Fruit fly (Drosophila melanogaster): ENCODE data around the gene Prosbeta7.

Gene Prosbeta7

DNA sequence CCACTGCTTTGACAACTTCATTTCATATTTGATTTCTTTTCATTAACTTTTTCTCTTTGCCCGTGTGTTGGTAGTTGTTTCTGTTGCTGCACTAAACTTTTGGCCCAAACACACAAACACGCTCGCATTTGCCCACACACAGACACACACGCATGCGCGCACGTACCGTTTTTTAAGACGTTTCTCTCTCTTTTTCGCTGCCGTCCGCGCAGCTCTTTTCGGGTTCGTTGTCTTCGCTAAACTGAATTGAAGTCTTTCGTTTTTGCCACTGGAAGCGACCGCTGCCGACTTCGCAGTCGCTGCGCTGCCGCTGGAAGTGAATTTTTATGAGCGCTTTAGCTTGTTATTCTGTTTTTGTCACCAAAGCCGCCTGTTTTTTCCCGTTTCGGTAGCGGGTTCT is 34.5 kb upstream of the Prosbeta7 start, which contains the start of gene kkv (continued):
- TF ChIP-seq Dip3 (GFP tag; optimal IDR thresholded peaks at IDR 0.05) (no peak), CG9797 (GFP tag; optimal IDR thresholded peaks at IDR 0.05) (no peak), amos (GFP tag; IDR thresholded peaks at IDR 0.05; ENCODE audit: partially characterized antibody) (0 out of 2 replicates have a peak, but pooled peaks have one; percentile 18), CG33213 (GFP tag; optimal IDR thresholded peaks at IDR 0.05) (no peak), CG8765 (GFP tag; IDR thresholded peaks at IDR 0.05) (no peak), CG10565 (GFP tag; optimal IDR thresholded peaks at IDR 0.05) (no peak), mld (GFP tag; IDR thresholded peaks at IDR 0.05; ENCODE audit: partially characterized antibody) (0 out of 3 replicates have a peak, but pooled peaks have one; percentile 41), CG18262 (tag; optimal IDR thresholded peaks at IDR 0.05) (no peak), Dll (GFP tag; IDR thresholded peaks at IDR 0.05; ENCODE audit: partially characterized antibody) (no peak), Elba2 (GFP tag; optimal IDR thresholded peaks at IDR 0.05) (no peak), CG13894 (tag; optimal IDR thresholded peaks at IDR 0.05) (peak; percentile 42), btn (GFP tag; optimal IDR thresholded peaks at IDR 0.05) (no peak), Jarid2 (GFP tag; optimal IDR thresholded peaks at IDR 0.05) (peak; percentile 56), CG12744 (GFP tag; optimal IDR thresholded peaks at IDR 0.05) (no peak), Med (GFP tag) (peak; percentile 31), ato (GFP tag; IDR thresholded peaks at IDR 0.05; ENCODE audit: partially characterized antibody) (0 out of 2 replicates have a peak, but pooled peaks have one; percentile 13), sim (GFP tag; IDR thresholded peaks at IDR 0.05) (no peak), vvl (GFP tag; IDR thresholded peaks at IDR 0.05) (peak; percentile 31; the same call in 1 of the 2 replicates), scrt (GFP tag; optimal IDR thresholded peaks at IDR 0.05) (no peak), pros (GFP tag; optimal IDR thresholded peaks at IDR 0.05) (peak; percentile 95), CG11247 (GFP tag; IDR thresholded peaks at IDR 0.05) (peak; percentile 85), dmrt11E (tag; optimal IDR thresholded peaks at IDR 0.05) (no peak), CG4424 (GFP tag; optimal IDR thresholded peaks at IDR 0.05) (no peak), odd (GFP tag; optimal IDR thresholded peaks at IDR 0.05) (no peak), C15 (GFP tag; IDR thresholded peaks at IDR 0.05) (no peak), otp (GFP tag; IDR thresholded peaks at IDR 0.05) (0 out of 3 replicates have a peak, but pooled peaks have one; percentile 9), ewg (GFP tag; optimal IDR thresholded peaks at IDR 0.05) (peak; percentile 1), Tbp (GFP tag; optimal IDR thresholded peaks at IDR 0.05) (no peak), danr (GFP tag; IDR thresholded peaks at IDR 0.05) (no peak), rib (GFP tag; IDR thresholded peaks at IDR 0.05) (peak; percentile 41; the same call in 1 of the 2 replicates), pum (GFP tag; optimal IDR thresholded peaks at IDR 0.05) (no peak), D19A (tag; optimal IDR thresholded peaks at IDR 0.05) (no peak), CG12769 (tag; optimal IDR thresholded peaks at IDR 0.05) (peak; percentile 43), CG2129 (GFP tag; IDR thresholded peaks at IDR 0.05; ENCODE audit: partially characterized antibody) (no peak), cg (GFP tag; optimal IDR thresholded peaks at IDR 0.05) (peak; percentile 78), CG17359 (tag; optimal IDR thresholded peaks at IDR 0.05) (no peak), CG15269 (tag; optimal IDR thresholded peaks at IDR 0.05) (peak; percentile 76), GATAe (GFP tag; conservative IDR thresholded peaks at IDR 0.05) (no peak), MESR4 (GFP tag; optimal IDR thresholded peaks at IDR 0.05) (no peak), CG6689 (GFP tag; IDR thresholded peaks at IDR 0.05) (no peak), CG14860 (GFP tag; IDR thresholded peaks at IDR 0.05; ENCODE audit: partially characterized antibody) (no peak), sd (tag; optimal IDR thresholded peaks at IDR 0.05) (peak; percentile 45), CG31224 (GFP tag; IDR thresholded peaks at IDR 0.05) (no peak), exex (tag; optimal IDR thresholded peaks at IDR 0.05) (no peak), hbn (GFP tag; IDR thresholded peaks at IDR 0.05; ENCODE audit: partially characterized antibody) (no peak), salm (tag; optimal IDR thresholded peaks at IDR 0.05) (no peak), h (optimal IDR thresholded peaks at IDR 0.05) (no peak), Trl (optimal IDR thresholded peaks at IDR 0.05) (no peak), Trl (GFP tag; optimal IDR thresholded peaks at IDR 0.05) (no peak), CG15514 (GFP tag; optimal IDR thresholded peaks at IDR 0.05) (no peak), CG13287 (GFP tag; IDR thresholded peaks at IDR 0.05; ENCODE audit: partially characterized antibody) (peak; percentile 18; the same call in 1 of the 2 replicates)
